Fruit fly (Drosophila melanogaster): Measurements from ENCODE around the gene CG33639.

Gene CG33639

DNA sequence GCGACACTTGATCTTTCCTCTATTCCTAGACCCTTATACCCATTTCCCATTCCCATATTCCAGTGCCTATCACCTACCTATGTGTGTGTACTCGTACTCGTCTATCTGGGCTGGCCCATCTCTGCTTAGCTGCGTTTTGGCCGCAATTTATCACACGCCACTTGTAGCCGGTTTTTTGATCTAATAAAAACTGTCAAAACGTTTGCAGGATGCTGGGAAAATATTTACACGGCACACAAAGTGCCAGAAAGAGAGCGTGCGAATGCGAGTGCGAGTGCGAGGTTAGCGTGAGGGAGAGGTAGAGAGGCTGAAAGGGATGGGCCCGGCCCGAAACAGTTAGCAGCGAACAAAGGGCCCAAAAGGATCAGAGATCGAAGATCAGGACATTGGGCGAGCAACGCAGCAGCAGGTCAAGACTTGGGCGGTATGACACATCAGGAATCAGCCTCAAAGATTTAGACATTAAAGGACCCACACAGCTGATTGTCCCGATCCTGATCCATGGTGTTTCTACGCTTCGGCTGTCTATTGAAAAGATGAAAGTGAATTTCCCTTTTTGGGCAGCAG is 34.2 kb upstream of the CG33639 start (continued):
- TF ChIP-seq CG9932 (GFP tag; IDR thresholded peaks at IDR 0.05) (no peak), tll (GFP tag; optimal IDR thresholded peaks at IDR 0.05) (peak in 1 of 2 experiments; percentile 95), Hr78 (GFP tag; optimal IDR thresholded peaks at IDR 0.05) (no peak), CG1647 (GFP tag; optimal IDR thresholded peaks at IDR 0.05) (no peak), grn (GFP tag; optimal IDR thresholded peaks at IDR 0.05) (peak; percentile 24), CG30431 (GFP tag; optimal IDR thresholded peaks at IDR 0.05) (no peak), row (GFP tag; IDR thresholded peaks at IDR 0.05) (no peak), CG4854 (GFP tag; optimal IDR thresholded peaks at IDR 0.05) (no peak), z (GFP tag; IDR thresholded peaks at IDR 0.05) (no peak), kni (GFP tag; optimal IDR thresholded peaks at IDR 0.05) (peak; percentile 41)

DNA sequence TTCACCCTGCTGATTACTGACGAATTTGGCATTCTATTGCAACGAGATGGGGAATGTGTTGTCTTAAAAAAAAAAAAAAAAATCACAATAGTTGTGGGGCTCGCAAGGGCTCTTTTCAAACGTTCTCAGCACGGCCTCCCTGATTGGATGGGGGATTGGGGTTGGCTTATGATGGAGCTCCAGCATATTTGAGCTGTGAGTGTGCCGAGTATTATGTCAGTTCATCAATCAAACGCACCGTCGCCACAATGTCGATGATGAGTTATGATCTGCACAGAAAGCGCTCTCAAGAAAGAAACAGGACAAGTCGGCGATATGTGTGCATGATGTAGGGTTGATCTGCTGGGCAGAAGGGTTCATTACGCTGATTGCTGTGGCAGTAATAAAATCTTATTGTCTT is 33.5 kb upstream of the CG33639 start, which contains the start of gene CG15059:
CG15059 (minus strand) TSS at position 101 of the 400 bp plus-strand sequence.
- TF ChIP-seq CG15514 (GFP tag; optimal IDR thresholded peaks at IDR 0.05): no peak
- no peak for TF ChIP-seq CG4424 (GFP tag; optimal IDR thresholded peaks at IDR 0.05)
- no peak for TF ChIP-seq CG11085 (GFP tag; IDR thresholded peaks at IDR 0.05)
- TF ChIP-seq mirr (GFP tag; optimal IDR thresholded peaks at IDR 0.05): no peak
- TF ChIP-seq Nf-YB (GFP tag; optimal IDR thresholded peaks at IDR 0.05): no peak
- no peak for TF ChIP-seq CG11398 (GFP tag; optimal IDR thresholded peaks at IDR 0.05)
- TF ChIP-seq YL-1 (GFP tag; optimal IDR thresholded peaks at IDR 0.05): no peak
- no peak for TF ChIP-seq Med (GFP tag)
- TF ChIP-seq ase (GFP tag; IDR thresholded peaks at IDR 0.05): no peak
- no peak for TF ChIP-seq CG12744 (GFP tag; optimal IDR thresholded peaks at IDR 0.05)
- no peak for TF ChIP-seq HLHmδ (GFP tag; optimal IDR thresholded peaks at IDR 0.05)

DNA sequence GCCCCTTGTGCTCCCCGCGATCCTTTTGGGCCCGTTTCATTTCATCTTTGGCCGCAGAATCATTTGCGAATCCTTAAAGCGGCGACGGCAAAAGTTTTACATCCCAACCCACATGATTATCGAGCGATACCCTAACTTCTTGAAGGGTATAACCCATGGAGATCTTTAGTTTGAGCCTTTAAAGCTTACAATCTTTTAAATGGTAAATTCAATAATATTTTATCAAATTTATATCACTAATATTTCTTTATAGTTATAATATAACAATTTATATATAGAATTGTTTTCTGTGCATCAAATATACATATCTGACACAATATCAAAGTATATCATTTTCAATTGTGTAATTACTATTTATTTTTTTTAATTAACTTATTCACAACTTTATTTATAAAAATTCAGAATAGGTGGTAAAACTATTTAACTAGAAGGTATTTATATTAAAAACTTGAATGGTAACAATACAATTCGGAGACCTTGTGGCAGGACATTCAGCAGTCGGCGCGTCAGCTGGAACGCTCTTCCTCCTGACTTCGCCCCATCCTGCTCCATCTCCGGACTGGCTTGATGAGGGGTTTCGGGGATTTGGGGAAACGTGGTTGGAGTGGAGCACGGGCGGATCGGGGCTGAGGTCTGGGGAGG is 30.5 kb upstream of the CG33639 start:
- TF ChIP-seq luna (GFP tag; optimal IDR thresholded peaks at IDR 0.05) (no peak), D19A (tag; optimal IDR thresholded peaks at IDR 0.05) (peak; percentile 36), Ets65A (GFP tag) (peak; percentile 31), nom (GFP tag; optimal IDR thresholded peaks at IDR 0.05) (peak; percentile 16)

- TF ChIP-seq CTCF (GFP tag; optimal IDR thresholded peaks at IDR 0.05) (peak; percentile 81), CG6254 (GFP tag; optimal IDR thresholded peaks at IDR 0.05) (no peak), sqz (GFP tag; optimal IDR thresholded peaks at IDR 0.05) (no peak)
Measured at dm6 chrX:18254465-18254864, 28.6 kb upstream of the CG33639 start.

dm6 chrX:18253773-18254172 is 27.9 kb upstream of the CG33639 start:
- TF ChIP-seq Med (GFP tag) (peak; percentile 61), cwo (GFP tag; optimal IDR thresholded peaks at IDR 0.05) (peak; percentile 6), CG2199 (GFP tag; IDR thresholded peaks at IDR 0.05) (0 out of 3 replicates have a peak, but pooled peaks have one; percentile 17), Nf-YC (tag; optimal IDR thresholded peaks at IDR 0.05) (no peak), lilli (GFP tag; optimal IDR thresholded peaks at IDR 0.05) (no peak), sens (GFP tag) (peak; percentile 45), hb (GFP tag; IDR thresholded peaks at IDR 0.05; ENCODE audit: partially characterized antibody) (no peak)

Data from whole organism, embryonic.